Worm (Caenorhabditis elegans): ENCODE measurements around the gene dsl-6.
A peak's percentile ranks its signal among the peaks of the same experiment; 100 is the strongest.
"Not testable (repeated sequence)": the region's sequence is repeated elsewhere in the genome, so short reads cannot be mapped to it uniquely, and the experiment has no call there.

dsl-6 gene

ce11 chrIV:11416724-11417123 lies 18.6 kb upstream of the dsl-6 start, which contains the start of gene F22B3.5:
Gene F22B3.5, minus strand, starts transcription at chrIV:11416824.
- TF ChIP-seq sea-1 (GFP tag; conservative IDR thresholded peaks at IDR 0.05); hnd-1 (tag; optimal IDR thresholded peaks at IDR 0.05); tbx-11 (GFP tag; IDR thresholded peaks at IDR 0.05): not testable (repeated sequence)

ce11 chrIV:11414920-11415319 lies 16.8 kb upstream of the dsl-6 start, which contains the start of gene F22B3.10:
Gene F22B3.10, minus strand, starts transcription at chrIV:11415020.
- TF ChIP-seq flt-1 (GFP tag; IDR thresholded peaks at IDR 0.05) (no peak), tbx-11 (GFP tag; IDR thresholded peaks at IDR 0.05) (no peak), ceh-13 (GFP tag; optimal IDR thresholded peaks at IDR 0.05) (no peak), hmbx-1 (tag; optimal IDR thresholded peaks at IDR 0.05) (no peak), scrt-1 (GFP tag; IDR thresholded peaks at IDR 0.05) (no peak)

- TF ChIP-seq sea-1 (GFP tag; conservative IDR thresholded peaks at IDR 0.05) (no peak), hnd-1 (tag; optimal IDR thresholded peaks at IDR 0.05) (no peak), hmbx-1 (tag; optimal IDR thresholded peaks at IDR 0.05) (no peak)
Observed at ce11 chrIV:11410084-11410483, 12.0 kb upstream of the dsl-6 start, which contains the start of gene gfat-2. Gene gfat-2, plus strand, starts transcription at chrIV:11410228.

ce11 chrIV:11406744-11407690 lies 8.9 kb upstream of the dsl-6 start, which contains the start of the genes his-63 and his-64:
Gene his-63, minus strand, starts transcription at chrIV:11406861.
Gene his-64, plus strand, starts transcription at chrIV:11407116.
- TF ChIP-seq pes-1 (GFP tag; IDR thresholded peaks at IDR 0.05), result peak; percentile 69
- TF ChIP-seq tbx-11 (GFP tag; IDR thresholded peaks at IDR 0.05), result peak; percentile 54
- peak; percentile 92 for TF ChIP-seq ama-1 (optimal IDR thresholded peaks at IDR 0.05)
- peak; percentile 83 for TF ChIP-seq aly-1 (tag; optimal IDR thresholded peaks at IDR 0.05)
- peak; percentile 57 for TF ChIP-seq ceh-36 (tag; optimal IDR thresholded peaks at IDR 0.05)
- TF ChIP-seq scrt-1 (GFP tag; IDR thresholded peaks at IDR 0.05), result 0 out of 2 replicates have a peak, but pooled peaks have one; percentile 51
- TF ChIP-seq tra-4 (tag; optimal IDR thresholded peaks at IDR 0.05), result peak; percentile 17
- TF ChIP-seq tbx-37 (GFP tag; conservative IDR thresholded peaks at IDR 0.05), result peak; percentile 47; the same call in 1 of the 2 replicates
- TF ChIP-seq flt-1 (GFP tag; IDR thresholded peaks at IDR 0.05), result peak; percentile 56; the same call in 1 of the 2 replicates
- TF ChIP-seq sea-1 (GFP tag; conservative IDR thresholded peaks at IDR 0.05), result peak; percentile 6; the same call in 1 of the 2 replicates

- TF ChIP-seq ama-1 (optimal IDR thresholded peaks at IDR 0.05) (peak; percentile 83), aly-1 (tag; optimal IDR thresholded peaks at IDR 0.05) (peak; percentile 81)
Observed at ce11 chrIV:11406127-11406526, 8.0 kb upstream of the dsl-6 start.

- TF ChIP-seq hmg-4 (GFP tag; optimal IDR thresholded peaks at IDR 0.05), result no peak
- no peak for TF ChIP-seq tbx-11 (GFP tag; IDR thresholded peaks at IDR 0.05)
- no peak for TF ChIP-seq ets-7 (tag; optimal IDR thresholded peaks at IDR 0.05)
- no peak for TF ChIP-seq aly-1 (tag; optimal IDR thresholded peaks at IDR 0.05)
- no peak for TF ChIP-seq hmbx-1 (tag; optimal IDR thresholded peaks at IDR 0.05)
- no peak for TF ChIP-seq ceh-36 (tag; optimal IDR thresholded peaks at IDR 0.05)
- no peak for TF ChIP-seq ceh-13 (GFP tag; optimal IDR thresholded peaks at IDR 0.05)
- no peak for TF ChIP-seq F13C5.2 (tag; optimal IDR thresholded peaks at IDR 0.05)
- no peak for TF ChIP-seq B0310.2 (tag; optimal IDR thresholded peaks at IDR 0.05)
- no peak for TF ChIP-seq flt-1 (GFP tag; IDR thresholded peaks at IDR 0.05)
Observed at ce11 chrIV:11403288-11403991, 5.3 kb upstream of the dsl-6 start, which contains the start of the genes memi-3 and cyp-31A2. Gene memi-3, minus strand, starts transcription at chrIV:11403338. Gene cyp-31A2, plus strand, starts transcription at chrIV:11403961.

ce11 chrIV:11401482-11401881 lies 3.4 kb upstream of the dsl-6 start:
- peak; percentile 8 for TF ChIP-seq ama-1 (optimal IDR thresholded peaks at IDR 0.05)
- no peak for TF ChIP-seq aly-1 (tag; optimal IDR thresholded peaks at IDR 0.05)

ce11 chrIV:11400098-11400497 lies 2.0 kb upstream of the dsl-6 start:
- peak; percentile 39; the same call in 1 of the 2 replicates for TF ChIP-seq tbx-11 (GFP tag; IDR thresholded peaks at IDR 0.05)
- 0 out of 2 replicates have a peak, but pooled peaks have one; percentile 27 for TF ChIP-seq pes-1 (GFP tag; IDR thresholded peaks at IDR 0.05)

ce11 chrIV:11394243-11394642 lies 3.9 kb downstream of the dsl-6 start, which contains the start of gene tag-89:
Gene tag-89, plus strand, starts transcription at chrIV:11394543.
- TF ChIP-seq ama-1 (optimal IDR thresholded peaks at IDR 0.05), result no peak
- no peak for TF ChIP-seq flt-1 (GFP tag; IDR thresholded peaks at IDR 0.05)
- TF ChIP-seq hmg-4 (GFP tag; optimal IDR thresholded peaks at IDR 0.05), result no peak
- TF ChIP-seq aly-1 (tag; optimal IDR thresholded peaks at IDR 0.05), result no peak
- no peak for TF ChIP-seq ets-7 (tag; optimal IDR thresholded peaks at IDR 0.05)
- TF ChIP-seq hmbx-1 (tag; optimal IDR thresholded peaks at IDR 0.05), result no peak
- no peak for TF ChIP-seq pes-1 (GFP tag; IDR thresholded peaks at IDR 0.05)
- TF ChIP-seq tbx-11 (GFP tag; IDR thresholded peaks at IDR 0.05), result no peak
